Worm (Caenorhabditis elegans): ENCODE measurements around the gene col-41.

The col-41 gene

DNA sequence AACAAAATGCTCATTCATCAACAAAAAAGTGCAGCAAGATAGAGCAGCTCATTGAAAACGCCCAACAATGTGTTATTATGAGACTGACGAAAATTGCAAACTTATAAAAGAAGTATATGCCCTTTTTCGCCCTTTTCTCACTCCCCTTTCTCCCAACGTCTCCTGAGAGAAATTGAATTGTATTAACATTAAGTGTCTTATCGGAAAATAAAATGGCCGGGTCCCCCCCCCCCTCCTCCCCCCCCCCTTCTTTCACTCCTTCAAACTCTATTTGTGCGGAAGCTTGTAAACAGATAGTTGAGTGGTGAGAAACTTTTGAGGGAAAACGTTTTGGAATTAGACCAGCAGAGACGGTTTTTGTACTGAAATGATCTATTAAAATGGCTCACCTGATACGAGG, 49.5 kb downstream of the col-41 start:
- TF ChIP-seq blmp-1 (tag; optimal IDR thresholded peaks at IDR 0.05; ENCODE audit: insufficient read depth), result no peak
- no peak for TF ChIP-seq fos-1 (tag; optimal IDR thresholded peaks at IDR 0.05)
- TF ChIP-seq crh-2 (tag; optimal IDR thresholded peaks at IDR 0.05), result no peak
- no peak for TF ChIP-seq unc-62 (GFP tag; optimal IDR thresholded peaks at IDR 0.05)
- no peak for TF ChIP-seq egl-27 (tag; optimal IDR thresholded peaks at IDR 0.05)
- TF ChIP-seq sma-3 (GFP tag; optimal IDR thresholded peaks at IDR 0.05), result no peak
- no peak for TF ChIP-seq ceh-82 (tag; optimal IDR thresholded peaks at IDR 0.05)
- TF ChIP-seq lin-11 (tag; optimal IDR thresholded peaks at IDR 0.05), result no peak
- TF ChIP-seq sem-4 (tag; optimal IDR thresholded peaks at IDR 0.05), result no peak
- TF ChIP-seq nhr-129 (tag; optimal IDR thresholded peaks at IDR 0.05), result no peak
- no peak for TF ChIP-seq alr-1 (tag; optimal IDR thresholded peaks at IDR 0.05)

DNA sequence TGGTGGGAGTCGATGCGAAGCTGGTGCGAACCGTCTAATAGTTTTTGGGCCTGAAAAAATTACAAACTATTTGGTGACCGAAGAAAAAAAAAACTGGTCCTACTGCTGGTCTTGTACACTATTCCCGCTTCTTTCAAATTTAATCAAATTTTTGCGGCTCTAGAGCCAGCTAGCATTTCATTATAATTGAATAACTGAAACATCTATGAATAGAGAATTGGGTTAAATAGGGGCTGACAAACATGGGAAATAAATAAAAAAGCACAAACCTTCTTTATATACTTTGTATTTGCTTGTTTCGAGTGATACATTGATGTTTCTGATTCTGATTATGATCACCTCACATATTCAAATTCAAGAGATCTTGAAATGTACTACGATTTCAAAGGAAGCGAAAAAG, 51.1 kb downstream of the col-41 start:
- TF ChIP-seq egl-27 (tag; optimal IDR thresholded peaks at IDR 0.05) (no peak), lin-11 (tag; optimal IDR thresholded peaks at IDR 0.05) (no peak), ama-1 (optimal IDR thresholded peaks at IDR 0.05) (no peak), nhr-77 (tag; optimal IDR thresholded peaks at IDR 0.05) (no peak), snpc-4 (tag; optimal IDR thresholded peaks at IDR 0.05) (no peak), gmeb-1 (tag; optimal IDR thresholded peaks at IDR 0.05) (no peak), nhr-21 (tag; optimal IDR thresholded peaks at IDR 0.05) (no peak), zag-1 (tag; optimal IDR thresholded peaks at IDR 0.05) (no peak), peb-1 (tag; optimal IDR thresholded peaks at IDR 0.05) (no peak), nhr-129 (tag; optimal IDR thresholded peaks at IDR 0.05) (no peak)

Data from whole organism, L2 larva.